Worm (Caenorhabditis elegans): ENCODE data around the gene rps-4.

Gene rps-4

ce11 chrIV:7111354-7111753, 26.9 kb upstream of the rps-4 start, which contains the start of the genes ZC477.7 and ssq-3:
TSS of gene ZC477.7 (minus strand) at chrIV:7111454.
TSS of gene ssq-3 (plus strand) at chrIV:7111604.
- TF ChIP-seq F13C5.2 (tag; optimal IDR thresholded peaks at IDR 0.05) = no peak
- TF ChIP-seq ceh-13 (GFP tag; optimal IDR thresholded peaks at IDR 0.05) = no peak
- TF ChIP-seq ceh-36 (tag; optimal IDR thresholded peaks at IDR 0.05) = no peak
- TF ChIP-seq hmg-4 (GFP tag; optimal IDR thresholded peaks at IDR 0.05) = no peak
- no peak for TF ChIP-seq pes-1 (GFP tag; IDR thresholded peaks at IDR 0.05)
- TF ChIP-seq hnd-1 (tag; optimal IDR thresholded peaks at IDR 0.05) = no peak
- TF ChIP-seq sea-1 (GFP tag; conservative IDR thresholded peaks at IDR 0.05) = no peak
- TF ChIP-seq ama-1 (optimal IDR thresholded peaks at IDR 0.05) = no peak
- TF ChIP-seq tbx-11 (GFP tag; IDR thresholded peaks at IDR 0.05) = no peak
- no peak for TF ChIP-seq aly-1 (tag; optimal IDR thresholded peaks at IDR 0.05)
- no peak for TF ChIP-seq tra-4 (tag; optimal IDR thresholded peaks at IDR 0.05)
- no peak for TF ChIP-seq B0310.2 (tag; optimal IDR thresholded peaks at IDR 0.05)
- no peak for TF ChIP-seq scrt-1 (GFP tag; IDR thresholded peaks at IDR 0.05)
- no peak for TF ChIP-seq hmbx-1 (tag; optimal IDR thresholded peaks at IDR 0.05)

- TF ChIP-seq tbx-37 (GFP tag; conservative IDR thresholded peaks at IDR 0.05) = no peak
- no peak for TF ChIP-seq ceh-36 (tag; optimal IDR thresholded peaks at IDR 0.05)
- no peak for TF ChIP-seq flt-1 (GFP tag; IDR thresholded peaks at IDR 0.05)
- TF ChIP-seq hmbx-1 (tag; optimal IDR thresholded peaks at IDR 0.05) = no peak
- TF ChIP-seq pes-1 (GFP tag; IDR thresholded peaks at IDR 0.05) = no peak
- no peak for TF ChIP-seq sea-1 (GFP tag; conservative IDR thresholded peaks at IDR 0.05)
- no peak for TF ChIP-seq ceh-13 (GFP tag; optimal IDR thresholded peaks at IDR 0.05)
- no peak for TF ChIP-seq hnd-1 (tag; optimal IDR thresholded peaks at IDR 0.05)
- no peak for TF ChIP-seq tbx-11 (GFP tag; IDR thresholded peaks at IDR 0.05)
- no peak for TF ChIP-seq ama-1 (optimal IDR thresholded peaks at IDR 0.05)
- no peak for TF ChIP-seq hmg-4 (GFP tag; optimal IDR thresholded peaks at IDR 0.05)
These were observed 23.4 kb upstream of the rps-4 start, which contains the start of gene ZC477.2 for ce11 chrIV:7107893-7108292. TSS of gene ZC477.2 (plus strand) at chrIV:7108193.

ce11 chrIV:7103211-7103679, 18.8 kb upstream of the rps-4 start, which contains the start of the genes rde-8 and ZC477.3:
TSS of gene rde-8 (minus strand) at chrIV:7103261.
TSS of gene ZC477.3 (plus strand) at chrIV:7103492.
- TF ChIP-seq aly-1 (tag; optimal IDR thresholded peaks at IDR 0.05) (no peak), F13C5.2 (tag; optimal IDR thresholded peaks at IDR 0.05) (no peak), scrt-1 (GFP tag; IDR thresholded peaks at IDR 0.05) (no peak), tbx-11 (GFP tag; IDR thresholded peaks at IDR 0.05) (no peak), tbx-37 (GFP tag; conservative IDR thresholded peaks at IDR 0.05) (no peak), pes-1 (GFP tag; IDR thresholded peaks at IDR 0.05) (no peak), ceh-13 (GFP tag; optimal IDR thresholded peaks at IDR 0.05) (no peak), flt-1 (GFP tag; IDR thresholded peaks at IDR 0.05) (no peak), hmbx-1 (tag; optimal IDR thresholded peaks at IDR 0.05) (no peak), tra-4 (tag; optimal IDR thresholded peaks at IDR 0.05) (no peak)

- TF ChIP-seq hmg-4 (GFP tag; optimal IDR thresholded peaks at IDR 0.05) (no peak), sea-1 (GFP tag; conservative IDR thresholded peaks at IDR 0.05) (no peak), ceh-13 (GFP tag; optimal IDR thresholded peaks at IDR 0.05) (no peak), ama-1 (optimal IDR thresholded peaks at IDR 0.05) (no peak), hmbx-1 (tag; optimal IDR thresholded peaks at IDR 0.05) (no peak), tbx-37 (GFP tag; conservative IDR thresholded peaks at IDR 0.05) (no peak), tbx-11 (GFP tag; IDR thresholded peaks at IDR 0.05) (no peak), tra-4 (tag; optimal IDR thresholded peaks at IDR 0.05) (no peak), B0310.2 (tag; optimal IDR thresholded peaks at IDR 0.05) (no peak), ceh-36 (tag; optimal IDR thresholded peaks at IDR 0.05) (no peak), pes-1 (GFP tag; IDR thresholded peaks at IDR 0.05) (no peak), hnd-1 (tag; optimal IDR thresholded peaks at IDR 0.05) (no peak), F13C5.2 (tag; optimal IDR thresholded peaks at IDR 0.05) (no peak), scrt-1 (GFP tag; IDR thresholded peaks at IDR 0.05) (no peak), ets-7 (tag; optimal IDR thresholded peaks at IDR 0.05) (no peak), aly-1 (tag; optimal IDR thresholded peaks at IDR 0.05) (no peak), flt-1 (GFP tag; IDR thresholded peaks at IDR 0.05) (no peak)
These were observed 14.9 kb upstream of the rps-4 start for ce11 chrIV:7099377-7099776.

- TF ChIP-seq flt-1 (GFP tag; IDR thresholded peaks at IDR 0.05) (no peak), hmg-4 (GFP tag; optimal IDR thresholded peaks at IDR 0.05) (peak; percentile 21), hnd-1 (tag; optimal IDR thresholded peaks at IDR 0.05) (no peak), sea-1 (GFP tag; conservative IDR thresholded peaks at IDR 0.05) (no peak), ama-1 (optimal IDR thresholded peaks at IDR 0.05) (no peak)
These were observed 14.1 kb upstream of the rps-4 start, which contains the start of gene ZC477.4 for ce11 chrIV:7098509-7099065. TSS of gene ZC477.4 (minus strand) at chrIV:7098784.

- TF ChIP-seq hnd-1 (tag; optimal IDR thresholded peaks at IDR 0.05) (no peak), scrt-1 (GFP tag; IDR thresholded peaks at IDR 0.05) (no peak), ama-1 (optimal IDR thresholded peaks at IDR 0.05) (no peak), hmg-4 (GFP tag; optimal IDR thresholded peaks at IDR 0.05) (no peak), ets-7 (tag; optimal IDR thresholded peaks at IDR 0.05) (no peak)
These were observed 13.0 kb upstream of the rps-4 start for ce11 chrIV:7097450-7097849.

ce11 chrIV:7096097-7096496, 11.6 kb upstream of the rps-4 start:
- no peak for TF ChIP-seq hmg-4 (GFP tag; optimal IDR thresholded peaks at IDR 0.05)
- TF ChIP-seq pes-1 (GFP tag; IDR thresholded peaks at IDR 0.05) = no peak
- TF ChIP-seq ceh-13 (GFP tag; optimal IDR thresholded peaks at IDR 0.05) = no peak
- TF ChIP-seq F13C5.2 (tag; optimal IDR thresholded peaks at IDR 0.05) = no peak
- TF ChIP-seq tbx-11 (GFP tag; IDR thresholded peaks at IDR 0.05) = no peak
- TF ChIP-seq tra-4 (tag; optimal IDR thresholded peaks at IDR 0.05) = no peak
- no peak for TF ChIP-seq ama-1 (optimal IDR thresholded peaks at IDR 0.05)
- no peak for TF ChIP-seq B0310.2 (tag; optimal IDR thresholded peaks at IDR 0.05)
- TF ChIP-seq scrt-1 (GFP tag; IDR thresholded peaks at IDR 0.05) = no peak
- TF ChIP-seq tbx-37 (GFP tag; conservative IDR thresholded peaks at IDR 0.05) = no peak
- no peak for TF ChIP-seq aly-1 (tag; optimal IDR thresholded peaks at IDR 0.05)
- TF ChIP-seq hmbx-1 (tag; optimal IDR thresholded peaks at IDR 0.05) = no peak
- TF ChIP-seq ets-7 (tag; optimal IDR thresholded peaks at IDR 0.05) = no peak
- TF ChIP-seq sea-1 (GFP tag; conservative IDR thresholded peaks at IDR 0.05) = no peak
- no peak for TF ChIP-seq flt-1 (GFP tag; IDR thresholded peaks at IDR 0.05)
- TF ChIP-seq ceh-36 (tag; optimal IDR thresholded peaks at IDR 0.05) = no peak
